ENCODE assay signal across 5 fruit fly cellular contexts in the genomic region with DNA sequence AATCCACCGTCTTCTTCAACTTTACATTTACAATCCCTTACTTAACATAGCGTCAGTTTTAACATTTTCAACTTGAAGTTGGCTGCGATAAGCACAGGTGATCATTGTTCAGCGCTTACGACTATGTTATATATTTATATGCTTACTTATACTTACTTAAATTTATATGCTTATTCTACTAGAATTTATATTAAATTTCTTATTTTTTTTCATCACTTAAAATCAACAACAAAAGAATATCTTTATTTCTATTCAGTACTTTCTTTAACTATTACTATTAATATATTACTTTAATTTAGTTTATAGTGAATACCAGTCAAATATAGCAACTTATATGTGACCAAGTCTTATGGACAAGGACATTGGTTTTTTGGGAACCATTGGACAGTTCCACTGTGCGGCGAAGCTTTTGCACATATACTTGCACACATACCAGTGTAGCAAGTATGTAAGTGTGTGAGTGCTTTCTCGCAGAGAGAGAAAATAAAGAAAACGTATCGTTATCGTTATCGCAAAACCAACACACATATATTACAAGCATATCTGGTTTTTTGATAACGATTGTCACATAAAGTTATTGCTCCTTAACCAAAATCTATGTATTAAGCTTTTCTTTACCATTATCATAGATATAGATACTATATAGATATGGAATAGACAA.
A peak's percentile ranks its signal among the peaks of the same experiment; 100 is the strongest.
TF ChIP-seq lines count a peak whose summit lies in the region.

A gene (minus strand): TSS at position 51 of the 661 bp plus-strand sequence.

- TF ChIP-seq CTCF in whole organism, embryonic (GFP tag; optimal IDR thresholded peaks at IDR 0.05; lab: Kevin White, UChicago) = no peak

TF ChIP-seq in whole organism, adult, 20 proteins besides CTCF, POLR2A, EP300 and RAD21:
- TF ChIP-seq CG5204 (GFP tag; optimal IDR thresholded peaks at IDR 0.05; lab: Kevin White, UChicago) (peak; percentile 25), CG7045 (GFP tag; optimal IDR thresholded peaks at IDR 0.05; lab: Kevin White, UChicago) (peak; percentile 25), kay (GFP tag; lab: Kevin White, UChicago; ENCODE audit: borderline replicate concordance) (no peak), tj (GFP tag; optimal IDR thresholded peaks at IDR 0.05; lab: Kevin White, UChicago) (no peak), CG14711 (tag; optimal IDR thresholded peaks at IDR 0.05; lab: Kevin White, UChicago) (peak; percentile 8)

TF ChIP-seq in whole organism, embryonic, 481 proteins besides CTCF, POLR2A, EP300 and RAD21 (continues in another document):
- 0 out of 3 replicates have a peak, but pooled peaks have one; percentile 13 for TF ChIP-seq so (GFP tag; IDR thresholded peaks at IDR 0.05; lab: Robert Waterston, UW)
- peak; percentile 6 for TF ChIP-seq Hr3 (GFP tag; optimal IDR thresholded peaks at IDR 0.05; lab: Kevin White, UChicago)
- no peak for TF ChIP-seq HLHmδ (GFP tag; optimal IDR thresholded peaks at IDR 0.05; lab: Kevin White, UChicago)
- peak; percentile 13 for TF ChIP-seq CG11723 (GFP tag; optimal IDR thresholded peaks at IDR 0.05; lab: Kevin White, UChicago)
- no peak for TF ChIP-seq corto (GFP tag; optimal IDR thresholded peaks at IDR 0.05; lab: Kevin White, UChicago)
- no peak for TF ChIP-seq CG12071 (GFP tag; optimal IDR thresholded peaks at IDR 0.05; lab: Kevin White, UChicago)
- TF ChIP-seq Bgb (GFP tag; IDR thresholded peaks at IDR 0.05; lab: Robert Waterston, UW; ENCODE audit: partially characterized antibody) = peak; percentile 58
- TF ChIP-seq Nf-YB (GFP tag; optimal IDR thresholded peaks at IDR 0.05; lab: Kevin White, UChicago) = peak; percentile 10
- no peak for TF ChIP-seq CG10565 (GFP tag; optimal IDR thresholded peaks at IDR 0.05; lab: Kevin White, UChicago)
- peak; percentile 43 for TF ChIP-seq Hmr (GFP tag; optimal IDR thresholded peaks at IDR 0.05; lab: Kevin White, UChicago)
- TF ChIP-seq HHEX (GFP tag; optimal IDR thresholded peaks at IDR 0.05; lab: Kevin White, UChicago) = peak; percentile 39
- no peak for TF ChIP-seq dan (GFP tag; IDR thresholded peaks at IDR 0.05; lab: Robert Waterston, UW)
- TF ChIP-seq Abd-B (GFP tag; optimal IDR thresholded peaks at IDR 0.05; lab: Kevin White, UChicago) = peak; percentile 41
- TF ChIP-seq CG42726 (GFP tag; IDR thresholded peaks at IDR 0.05; lab: Robert Waterston, UW; ENCODE audit: partially characterized antibody) = no peak
- TF ChIP-seq chinmo (GFP tag; IDR thresholded peaks at IDR 0.05; lab: Robert Waterston, UW; ENCODE audit: partially characterized antibody) = peak; percentile 72; the same call in 1 of the 4 replicates
- TF ChIP-seq Ssrp (tag; optimal IDR thresholded peaks at IDR 0.05; lab: Kevin White, UChicago) = peak; percentile 46
- peak; percentile 40 for TF ChIP-seq nerfin-1 (tag; optimal IDR thresholded peaks at IDR 0.05; lab: Kevin White, UChicago)
- no peak for TF ChIP-seq CG32772 (GFP tag; IDR thresholded peaks at IDR 0.05; lab: Robert Waterston, UW)

TF ChIP-seq in whole organism, prepupa, 60 proteins besides CTCF, POLR2A, EP300 and RAD21:
- TF ChIP-seq CG15336 (GFP tag; IDR thresholded peaks at IDR 0.05; lab: Robert Waterston, UW) (peak; percentile 41), achi (GFP tag; optimal IDR thresholded peaks at IDR 0.05; lab: Kevin White, UChicago) (peak; percentile 36), Hr4 (GFP tag; optimal IDR thresholded peaks at IDR 0.05; lab: Kevin White, UChicago) (peak; percentile 23), Ets96B (tag; optimal IDR thresholded peaks at IDR 0.05; lab: Kevin White, UChicago) (no peak), acj6 (GFP tag; optimal IDR thresholded peaks at IDR 0.05; lab: Kevin White, UChicago) (peak; percentile 19), Hr39 (GFP tag; optimal IDR thresholded peaks at IDR 0.05; lab: Kevin White, UChicago) (peak; percentile 19), vri (GFP tag; optimal IDR thresholded peaks at IDR 0.05; lab: Kevin White, UChicago) (no peak), topi (GFP tag; optimal IDR thresholded peaks at IDR 0.05; lab: Kevin White, UChicago) (peak; percentile 17), Sox102F (GFP tag; optimal IDR thresholded peaks at IDR 0.05; lab: Kevin White, UChicago) (peak; percentile 30), fd59A (GFP tag; optimal IDR thresholded peaks at IDR 0.05; lab: Kevin White, UChicago) (no peak), Smox (GFP tag; optimal IDR thresholded peaks at IDR 0.05; lab: Kevin White, UChicago) (peak; percentile 3), CG34406 (GFP tag; optimal IDR thresholded peaks at IDR 0.05; lab: Kevin White, UChicago) (peak; percentile 17), esn (GFP tag; optimal IDR thresholded peaks at IDR 0.05; lab: Kevin White, UChicago) (peak; percentile 46), pdm3 (GFP tag; optimal IDR thresholded peaks at IDR 0.05; lab: Kevin White, UChicago) (peak; percentile 17), CG3919 (GFP tag; optimal IDR thresholded peaks at IDR 0.05; lab: Kevin White, UChicago) (peak; percentile 36), Met (GFP tag; optimal IDR thresholded peaks at IDR 0.05; lab: Kevin White, UChicago) (peak; percentile 19), svp (GFP tag; lab: Kevin White, UChicago) (peak; percentile 42), CG31627 (GFP tag; optimal IDR thresholded peaks at IDR 0.05; lab: Kevin White, UChicago) (peak; percentile 8), eg (GFP tag; IDR thresholded peaks at IDR 0.05; lab: Robert Waterston, UW) (0 out of 3 replicates have a peak, but pooled peaks have one; percentile 32), fkh (GFP tag; optimal IDR thresholded peaks at IDR 0.05; lab: Kevin White, UChicago) (no peak)

TF ChIP-seq in whole organism, pupa, 21 proteins besides CTCF, POLR2A, EP300 and RAD21:
- TF ChIP-seq Pif1B (GFP tag; optimal IDR thresholded peaks at IDR 0.05; lab: Kevin White, UChicago) (peak; percentile 13), CG15710 (tag; optimal IDR thresholded peaks at IDR 0.05; lab: Kevin White, UChicago) (peak; percentile 18), CG14655 (GFP tag; optimal IDR thresholded peaks at IDR 0.05; lab: Kevin White, UChicago) (no peak), Pif1A (GFP tag; optimal IDR thresholded peaks at IDR 0.05; lab: Kevin White, UChicago) (no peak), CG8159 (tag; optimal IDR thresholded peaks at IDR 0.05; lab: Kevin White, UChicago) (no peak), rn (GFP tag; IDR thresholded peaks at IDR 0.05; lab: Robert Waterston, UW) (no peak), fd96Ca (GFP tag; IDR thresholded peaks at IDR 0.05; lab: Robert Waterston, UW) (no peak), CG13204 (GFP tag; optimal IDR thresholded peaks at IDR 0.05; lab: Kevin White, UChicago) (no peak), Ets98B (GFP tag; IDR thresholded peaks at IDR 0.05; lab: Robert Waterston, UW) (peak; percentile 21), CG9948 (tag; optimal IDR thresholded peaks at IDR 0.05; lab: Kevin White, UChicago) (no peak), D1 (tag; optimal IDR thresholded peaks at IDR 0.05; lab: Kevin White, UChicago) (no peak), CG12605 (GFP tag; IDR thresholded peaks at IDR 0.05; lab: Robert Waterston, UW) (no peak), CG4496 (GFP tag; IDR thresholded peaks at IDR 0.05; lab: Robert Waterston, UW) (peak; percentile 13; the same call in 1 of the 3 replicates)
TF ChIP-seq in whole organism, pupa: peak in this region for 4.

TF ChIP-seq in whole organism, wandering third instar larva, 38 proteins besides CTCF, POLR2A, EP300 and RAD21:
- TF ChIP-seq Dif (GFP tag; optimal IDR thresholded peaks at IDR 0.05; lab: Kevin White, UChicago; ENCODE audit: partially characterized antibody) (no peak), HLH106 (tag; optimal IDR thresholded peaks at IDR 0.05; lab: Kevin White, UChicago) (peak; percentile 17)
